Worm (Caenorhabditis elegans): ENCODE measurements around the gene nhr-150.

ce11 chrV:15479107-15479506, 2.2 kb downstream of the nhr-150 start:
- no peak for TF ChIP-seq him-1 (tag; optimal IDR thresholded peaks at IDR 0.05)
- no peak for TF ChIP-seq dao-5 (tag; optimal IDR thresholded peaks at IDR 0.05)
- TF ChIP-seq W03F9.2 (tag; optimal IDR thresholded peaks at IDR 0.05): no peak
